Worm (Caenorhabditis elegans) whole organism, L4/young adult: ENCODE data around the gene T06D4.1.

Experiments
- W03F9.2 ChIP-seq: fragments of 150-350 bp; optimal IDR thresholded peaks from 2 replicates; lab custom pipeline; 2014; ENCODE audit warnings: missing biosample characterization, missing genetic modification characterization
- dao-5 ChIP-seq: sonication (generic microtip); optimal IDR thresholded peaks from 2 replicates; lab custom pipeline; 2016; ENCODE audit warnings: missing genotype, missing genetic modification characterization, moderate library complexity, missing compliant biosample characterization
- him-1 ChIP-seq: sonication (generic microtip); optimal IDR thresholded peaks from 2 replicates; lab custom pipeline; 2016; ENCODE audit warnings: missing genotype, missing genetic modification reagents, missing genetic modification characterization, missing compliant biosample characterization

Gene T06D4.1

DNA sequence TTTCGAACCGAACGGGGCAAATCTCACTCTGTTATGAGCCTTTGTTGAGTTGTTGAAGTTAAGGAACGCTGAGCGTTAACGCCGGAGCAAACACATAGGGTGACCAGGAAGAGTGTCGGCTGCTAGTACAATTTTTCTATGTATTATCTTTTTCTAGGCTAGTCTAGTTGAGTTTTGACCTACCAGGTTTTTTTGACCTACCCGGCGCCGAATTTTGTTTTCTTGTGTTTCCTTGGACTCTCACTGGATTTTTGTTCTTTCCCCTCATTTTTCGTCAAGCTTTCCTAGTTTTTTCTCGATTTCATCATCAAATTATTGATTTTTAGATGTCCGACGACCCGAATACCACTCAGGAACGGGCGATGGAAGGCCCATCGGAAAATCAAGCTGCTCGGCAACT is at the start of gene T06D4.1:
T06D4.1 (plus strand) TSS at position 321 of the 400 bp plus-strand sequence.
- no peak for TF ChIP-seq W03F9.2
- no peak for TF ChIP-seq him-1 (tag; lab: Kevin White, UChicago)
- TF ChIP-seq dao-5: no peak

DNA sequence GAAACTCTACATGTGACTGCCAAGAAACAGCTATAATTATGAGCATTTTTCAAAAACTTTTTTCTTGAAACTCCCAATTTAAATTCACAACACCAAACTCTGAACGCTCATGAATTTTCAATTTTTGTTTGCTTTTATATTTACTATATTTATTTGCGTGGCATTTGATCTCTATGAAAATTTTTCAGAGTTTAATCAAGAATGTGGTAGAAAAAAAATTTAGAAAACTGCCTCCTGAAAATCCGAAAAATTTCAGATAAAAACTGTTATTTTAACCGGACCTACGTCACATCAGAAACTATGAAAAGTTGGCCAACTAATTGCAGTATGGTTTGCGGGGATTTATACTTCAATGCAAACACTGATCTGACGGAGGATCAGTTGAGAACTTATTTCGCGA is 49.6 kb upstream of the T06D4.1 start, which contains the start of gene irld-27:
irld-27 (plus strand) TSS at position 301 of the 400 bp plus-strand sequence.
- no peak for TF ChIP-seq dao-5
- TF ChIP-seq W03F9.2: no peak
- TF ChIP-seq him-1 (tag; lab: Kevin White, UChicago): no peak

DNA sequence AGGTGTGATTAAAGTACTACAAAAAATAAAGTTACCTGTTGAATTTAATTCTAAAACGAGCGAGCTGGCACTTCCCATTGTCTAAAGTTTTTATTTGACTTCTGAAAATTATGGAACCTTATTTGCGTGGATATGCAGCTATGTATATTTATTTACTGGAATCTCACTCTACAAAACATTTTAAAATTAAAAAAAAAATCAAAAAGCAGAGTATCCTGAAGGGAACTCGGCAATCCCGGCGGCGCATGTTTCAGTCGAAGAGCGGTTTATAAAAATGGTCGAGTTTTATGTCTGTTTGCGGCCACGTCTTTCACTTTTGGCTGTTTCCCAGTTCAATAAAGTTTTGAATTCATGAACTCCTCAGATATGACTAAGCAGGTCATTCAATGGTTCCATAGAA is 44.6 kb upstream of the T06D4.1 start, which contains the start of gene F14D2.19:
F14D2.19 (minus strand) TSS at position 101 of the 400 bp plus-strand sequence.
- TF ChIP-seq him-1 (tag; lab: Kevin White, UChicago) (no peak), dao-5 (no peak), W03F9.2 (no peak)

DNA sequence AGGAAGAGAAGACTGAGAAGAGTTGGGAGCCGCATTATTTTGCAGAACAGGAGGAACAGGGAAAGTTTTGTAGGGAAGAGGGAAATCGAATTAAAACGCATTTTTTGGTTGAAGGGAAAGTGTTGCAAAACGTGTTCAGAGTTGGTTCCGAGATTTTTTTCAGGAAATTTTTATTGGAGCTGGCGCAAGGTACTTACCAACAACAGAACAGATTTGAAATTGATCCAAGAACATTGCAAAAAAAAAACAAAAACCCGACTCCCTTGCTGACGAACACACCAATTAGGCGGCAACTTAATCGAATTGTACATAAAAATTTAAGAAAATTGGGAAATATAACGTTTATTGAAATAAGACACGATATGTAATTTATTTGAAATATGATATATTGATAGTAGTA is 43.1 kb upstream of the T06D4.1 start, which contains the start of gene F14D2.7:
F14D2.7 (minus strand) TSS at position 101 of the 400 bp plus-strand sequence.
- TF ChIP-seq dao-5 (no peak), W03F9.2 (no peak), him-1 (tag; lab: Kevin White, UChicago) (no peak)

DNA sequence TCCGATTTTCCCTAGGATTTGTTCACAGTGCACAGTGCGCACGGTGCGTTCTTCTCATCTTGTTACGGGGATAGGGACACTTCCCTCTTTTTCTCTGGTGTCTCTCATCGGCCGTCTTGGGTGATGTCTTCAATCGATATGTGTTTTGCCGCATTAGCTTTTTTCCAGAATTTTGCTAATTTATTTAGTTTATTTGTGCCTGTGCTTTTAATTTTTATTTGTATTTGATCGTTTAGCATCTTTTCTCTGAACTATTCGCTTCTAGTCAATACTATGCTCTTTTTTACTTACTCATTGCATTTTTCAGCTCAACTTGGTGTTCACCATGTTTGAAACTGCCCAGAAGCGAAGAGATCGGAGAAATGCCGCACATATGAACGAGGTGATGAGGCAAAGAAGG is 41.4 kb upstream of the T06D4.1 start, which contains the start of gene F14D2.5:
F14D2.5 (plus strand) TSS at position 301 of the 400 bp plus-strand sequence.
- TF ChIP-seq dao-5 (no peak), him-1 (tag; lab: Kevin White, UChicago) (no peak), W03F9.2 (no peak)

DNA sequence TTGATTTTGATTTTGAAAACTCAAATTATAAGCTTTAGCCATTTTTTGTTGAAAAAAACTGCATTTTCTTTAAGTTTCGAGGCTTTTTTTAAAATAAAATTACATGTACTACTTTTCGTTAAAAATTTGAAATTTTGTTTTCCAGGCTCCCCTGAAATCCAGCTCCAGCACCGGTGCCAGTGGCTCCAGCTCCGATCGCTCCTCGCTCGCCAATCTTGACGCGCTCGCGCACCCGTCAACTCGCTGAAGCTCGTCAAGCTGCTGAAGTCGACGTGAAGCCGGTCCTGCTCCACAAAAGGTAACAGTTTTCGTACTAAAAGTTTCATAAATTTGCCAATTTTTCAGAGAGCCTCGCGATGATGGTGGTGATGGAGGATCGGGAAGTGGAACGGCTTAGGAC is 40.8 kb upstream of the T06D4.1 start:
- TF ChIP-seq him-1 (tag; lab: Kevin White, UChicago): no peak
- no peak for TF ChIP-seq dao-5
- no peak for TF ChIP-seq W03F9.2

DNA sequence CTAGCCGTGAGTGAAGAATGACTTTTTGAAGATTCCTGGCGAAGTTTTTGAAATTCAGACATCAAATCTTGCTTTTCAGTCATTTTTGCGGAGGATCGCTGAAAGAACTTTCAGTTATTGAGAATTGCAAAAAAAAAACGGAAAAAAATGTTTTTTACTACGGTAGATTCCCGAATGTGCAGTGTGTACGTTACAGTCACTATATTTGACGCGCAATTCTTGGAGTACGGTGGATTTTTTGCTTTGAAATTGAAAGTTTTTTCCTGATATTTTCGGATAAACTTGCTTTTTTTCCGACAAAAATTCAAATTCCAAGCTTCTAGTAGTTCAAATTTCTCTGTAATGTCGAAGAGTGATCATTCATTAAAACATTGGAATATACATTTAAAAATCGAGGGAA is 39.6 kb upstream of the T06D4.1 start, which contains the start of gene F14D2.11:
F14D2.11 (minus strand) TSS at position 101 of the 400 bp plus-strand sequence.
- no peak for TF ChIP-seq him-1 (tag; lab: Kevin White, UChicago)
- TF ChIP-seq dao-5: no peak
- TF ChIP-seq W03F9.2: no peak

DNA sequence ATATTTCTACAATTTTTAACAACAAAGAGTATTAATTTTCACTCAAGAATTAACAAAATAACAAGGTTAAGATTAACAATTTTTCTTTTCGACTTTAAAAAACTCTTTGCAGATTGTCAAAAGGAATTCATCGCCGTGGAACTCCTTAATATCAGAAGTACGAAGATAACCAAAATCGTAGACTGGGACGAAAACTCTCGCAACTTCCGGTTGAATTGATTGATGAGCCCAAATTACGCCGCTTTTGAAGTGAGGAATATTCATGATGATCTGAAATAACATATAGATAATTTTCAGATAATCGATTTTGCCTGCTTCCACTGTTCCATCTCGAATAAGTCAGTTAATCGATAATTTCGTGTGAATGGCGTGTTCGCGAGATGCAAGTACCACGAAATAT is 37.9 kb upstream of the T06D4.1 start, which contains the start of gene F14D2.15:
F14D2.15 (minus strand) TSS at position 101 of the 400 bp plus-strand sequence.
- TF ChIP-seq him-1 (tag; lab: Kevin White, UChicago): no peak
- no peak for TF ChIP-seq dao-5
- TF ChIP-seq W03F9.2: no peak

DNA sequence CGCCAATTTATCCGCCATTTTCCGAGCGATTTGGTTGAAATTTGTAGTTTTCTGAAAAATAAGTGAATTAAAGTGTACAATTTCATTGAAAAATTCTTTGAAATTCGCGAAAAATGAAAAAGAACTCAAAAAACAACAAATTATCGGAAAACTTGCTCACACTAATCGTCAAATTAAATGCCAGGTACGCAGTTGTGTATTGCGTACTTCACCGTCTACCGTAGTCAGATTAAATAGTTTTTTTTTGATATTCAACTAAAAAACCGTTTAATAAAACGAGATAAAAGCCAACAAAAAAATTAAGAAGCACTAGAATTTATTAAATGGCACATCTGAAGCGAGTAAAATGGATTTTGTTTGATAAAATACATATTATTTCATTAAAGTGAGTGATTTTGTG is 36.7 kb upstream of the T06D4.1 start, which contains the start of gene bath-28:
bath-28 (minus strand) TSS at position 51 of the 400 bp plus-strand sequence.
- TF ChIP-seq dao-5 (no peak), W03F9.2 (no peak), him-1 (tag; lab: Kevin White, UChicago) (no peak)

DNA sequence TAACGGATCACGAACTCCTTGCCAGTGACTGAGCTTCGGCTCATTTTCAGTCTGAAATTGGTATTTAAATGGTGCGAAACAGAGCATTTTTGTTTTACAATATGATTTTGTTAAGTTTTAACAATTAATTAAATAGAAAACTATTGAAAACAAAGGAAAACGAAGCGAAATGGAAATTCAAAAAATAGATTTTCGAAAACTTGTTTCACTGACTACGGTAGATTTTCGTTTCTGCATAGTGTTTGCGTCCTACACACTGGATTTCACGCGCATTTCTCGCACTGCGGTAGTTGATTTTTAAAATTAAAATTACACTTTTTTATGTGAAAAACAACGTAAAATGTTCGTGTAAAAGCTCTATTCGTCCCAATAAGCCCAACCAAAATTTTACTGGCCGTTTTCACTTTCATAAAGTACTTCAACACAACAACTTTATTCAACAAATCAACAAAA is 35.3 kb upstream of the T06D4.1 start, which contains the start of gene bath-30:
bath-30 (minus strand) TSS at position 51 of the 453 bp plus-strand sequence.
- TF ChIP-seq W03F9.2 (no peak), him-1 (tag; lab: Kevin White, UChicago) (no peak), dao-5 (no peak)

DNA sequence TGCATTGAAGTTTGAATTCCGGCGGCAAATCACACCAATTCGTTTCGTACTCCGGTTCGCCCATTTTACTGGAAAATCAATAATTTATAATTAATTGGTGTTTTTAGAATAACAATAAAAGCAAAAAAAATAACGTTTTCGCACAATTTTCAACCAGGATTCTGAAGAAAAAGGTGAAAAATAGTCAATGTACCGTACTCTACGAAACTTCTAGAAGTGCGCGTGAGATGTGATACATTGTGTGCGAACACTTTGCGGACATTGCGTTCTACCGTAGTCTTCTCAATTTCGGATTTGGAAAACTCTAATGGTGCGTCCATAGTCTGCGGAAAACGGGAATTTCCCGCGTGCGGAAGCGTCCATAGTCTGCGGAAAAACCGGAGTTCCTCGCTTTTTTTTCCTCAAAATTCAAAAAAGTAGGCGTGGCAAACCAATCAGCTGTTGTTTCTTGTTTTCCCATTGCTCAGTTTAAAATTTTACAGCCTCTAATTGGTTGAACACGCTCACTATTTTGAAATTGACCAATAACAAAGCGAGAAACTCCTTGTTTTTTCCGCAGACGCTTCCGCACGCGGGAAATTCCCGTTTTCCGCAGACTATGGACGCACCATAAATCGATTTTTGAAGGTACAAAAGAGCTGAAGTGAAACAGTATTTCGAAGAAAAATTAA is 33.6 kb upstream of the T06D4.1 start, which contains the start of the genes F14D2.14 and bath-29:
F14D2.14 (minus strand) TSS at position 51 of the 671 bp plus-strand sequence.
bath-29 (plus strand) TSS at position 621 of the 671 bp plus-strand sequence.
- TF ChIP-seq him-1 (tag; lab: Kevin White, UChicago): no peak

DNA sequence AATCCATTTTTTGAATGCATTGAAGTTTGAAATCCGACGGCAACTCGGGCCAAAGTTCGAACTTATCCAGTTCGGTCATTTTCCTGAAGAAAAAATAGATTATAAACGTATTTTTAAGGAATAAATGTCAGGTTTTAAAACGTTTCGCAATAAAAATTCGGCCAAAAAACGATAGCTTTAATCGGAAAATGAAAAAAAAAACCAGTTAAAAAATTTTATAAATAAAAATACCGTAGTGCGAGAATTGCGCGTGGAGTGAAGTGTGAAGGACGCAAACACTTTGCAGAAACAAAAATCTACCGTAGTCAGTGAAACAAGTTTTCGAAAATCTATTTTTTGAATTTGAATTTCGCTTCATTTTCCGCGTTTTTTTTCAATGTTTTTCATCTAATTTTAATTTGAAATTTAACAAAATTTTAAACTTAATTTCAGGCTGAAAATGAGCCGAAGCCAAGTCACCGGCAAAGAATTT is 31.8 kb upstream of the T06D4.1 start, which contains the start of gene F14D2.8:
F14D2.8 (minus strand) TSS at position 51 of the 472 bp plus-strand sequence.
- no peak for TF ChIP-seq dao-5
- TF ChIP-seq him-1 (tag; lab: Kevin White, UChicago): no peak
- no peak for TF ChIP-seq W03F9.2

DNA sequence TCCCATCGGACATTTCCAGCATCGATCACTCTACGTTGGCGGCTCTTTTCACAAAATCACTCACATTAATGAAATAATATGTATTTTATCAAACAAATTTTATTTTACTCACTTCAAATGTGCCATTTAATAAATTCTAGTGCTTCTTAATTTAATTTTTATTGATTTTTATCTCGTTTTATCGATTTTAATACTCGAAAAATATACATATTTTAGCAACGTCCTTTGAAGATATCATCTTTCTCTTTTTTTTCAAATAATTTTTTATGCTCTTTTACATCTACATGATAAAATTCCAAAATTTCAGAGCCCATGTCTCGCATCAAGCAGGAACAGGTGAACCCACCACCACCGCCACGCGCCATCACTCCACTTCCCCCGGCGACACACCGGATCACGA is 22.8 kb upstream of the T06D4.1 start, which contains the start of the genes lido-14 and bath-27:
lido-14 (plus strand) TSS at position 301 of the 400 bp plus-strand sequence.
bath-27 (plus strand) TSS at position 306 of the 400 bp plus-strand sequence.
- no peak for TF ChIP-seq dao-5
- no peak for TF ChIP-seq W03F9.2
- no peak for TF ChIP-seq him-1 (tag; lab: Kevin White, UChicago)

DNA sequence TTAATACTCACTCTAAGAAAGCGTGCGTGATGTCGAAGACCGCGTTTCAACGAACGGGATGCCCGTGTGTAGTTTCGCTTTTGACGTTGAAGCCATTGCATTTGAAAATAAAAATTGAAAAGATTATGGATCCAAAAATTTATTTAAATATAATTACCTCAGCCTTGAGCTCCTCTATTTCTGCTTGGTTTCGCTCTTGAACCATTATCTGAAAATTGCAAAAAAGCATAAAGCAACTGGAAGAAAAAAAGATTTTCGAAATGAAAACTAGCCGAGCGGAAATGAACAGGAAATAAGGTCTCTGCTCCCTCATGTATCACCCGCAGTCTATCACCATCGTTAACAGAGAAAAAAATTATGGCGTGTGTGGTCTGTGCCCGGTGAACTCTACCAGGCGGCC is 14.5 kb upstream of the T06D4.1 start, which contains the start of gene Y49F6C.6:
Y49F6C.6 (minus strand) TSS at position 101 of the 400 bp plus-strand sequence.
- TF ChIP-seq W03F9.2 (no peak), him-1 (tag; lab: Kevin White, UChicago) (no peak), dao-5 (no peak)
